Worm (Caenorhabditis elegans): Measurements from ENCODE around the gene col-115.

The col-115 gene

DNA sequence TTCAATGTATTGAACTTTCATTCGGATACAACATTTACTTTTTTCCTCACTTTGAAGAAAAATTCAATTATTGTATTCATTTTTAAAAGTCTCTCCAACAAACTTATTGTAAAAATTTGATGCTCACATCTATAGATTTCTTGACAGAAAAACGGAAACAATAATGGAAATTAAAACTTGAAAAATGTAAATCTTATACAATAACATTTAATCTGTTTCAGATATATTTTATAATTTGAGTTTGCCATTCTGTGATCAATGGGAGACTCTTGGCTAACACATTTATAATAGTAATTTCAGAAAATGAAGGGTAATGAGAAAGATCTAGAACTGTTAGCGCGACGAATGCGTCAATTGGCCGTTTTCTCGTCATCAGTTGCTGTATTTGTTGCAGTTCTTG, at the start of gene col-115:
TSS of gene col-115 (plus strand) at position 301 of the 400 bp plus-strand sequence.
- no peak for TF ChIP-seq ceh-24 (tag; optimal IDR thresholded peaks at IDR 0.05)
- no peak for TF ChIP-seq F13H6.1 (tag; optimal IDR thresholded peaks at IDR 0.05)
- no peak for TF ChIP-seq ceh-9 (tag; optimal IDR thresholded peaks at IDR 0.05)
- no peak for TF ChIP-seq rnt-1 (tag; optimal IDR thresholded peaks at IDR 0.05)
- TF ChIP-seq pha-4 (tag; optimal IDR thresholded peaks at IDR 0.05): no peak
- no peak for TF ChIP-seq ceh-45 (GFP tag; IDR thresholded peaks at IDR 0.05)
- TF ChIP-seq mec-3 (tag; optimal IDR thresholded peaks at IDR 0.05; ENCODE audit: borderline replicate concordance): no peak
- TF ChIP-seq fkh-6 (tag; optimal IDR thresholded peaks at IDR 0.05): no peak
- TF ChIP-seq sox-2 (GFP tag; IDR thresholded peaks at IDR 0.05): no peak
- TF ChIP-seq C38D4.7 (GFP tag; optimal IDR thresholded peaks at IDR 0.05): no peak

ce11 chrIV:7938834-7939233, 49.7 kb upstream of the col-115 start, which contains the start of gene F20D12.7:
F20D12.7 (minus strand) TSS chrIV:7938934.
- TF ChIP-seq lin-11 (tag; optimal IDR thresholded peaks at IDR 0.05) (no peak), ahr-1 (tag; optimal IDR thresholded peaks at IDR 0.05) (no peak), pros-1 (tag; optimal IDR thresholded peaks at IDR 0.05) (no peak), hlh-15 (tag; optimal IDR thresholded peaks at IDR 0.05) (no peak), ceh-9 (tag; optimal IDR thresholded peaks at IDR 0.05) (no peak), ceh-19 (GFP tag; optimal IDR thresholded peaks at IDR 0.05) (no peak), ceh-2 (tag; optimal IDR thresholded peaks at IDR 0.05) (no peak), nhr-232 (tag; optimal IDR thresholded peaks at IDR 0.05) (no peak), che-1 (tag; optimal IDR thresholded peaks at IDR 0.05) (no peak), pha-2 (tag; optimal IDR thresholded peaks at IDR 0.05) (no peak), gmeb-2 (tag; optimal IDR thresholded peaks at IDR 0.05) (no peak), pag-3 (tag; optimal IDR thresholded peaks at IDR 0.05; ENCODE audit: borderline replicate concordance) (no peak)

ce11 chrIV:7940919-7941318, 47.6 kb upstream of the col-115 start, which contains the start of gene exc-9:
exc-9 (minus strand) TSS chrIV:7941019.
- TF ChIP-seq unc-3 (GFP tag; conservative IDR thresholded peaks at IDR 0.05) (no peak), unc-3 (tag; optimal IDR thresholded peaks at IDR 0.05) (no peak), gmeb-2 (tag; optimal IDR thresholded peaks at IDR 0.05) (no peak), pha-2 (tag; optimal IDR thresholded peaks at IDR 0.05) (no peak), hlh-6 (tag; optimal IDR thresholded peaks at IDR 0.05) (no peak), ets-4 (tag; optimal IDR thresholded peaks at IDR 0.05) (no peak), C08G9.2 (tag; optimal IDR thresholded peaks at IDR 0.05) (no peak), ceh-34 (tag; optimal IDR thresholded peaks at IDR 0.05) (no peak), hlh-8 (tag; optimal IDR thresholded peaks at IDR 0.05) (no peak), ttx-3 (tag; optimal IDR thresholded peaks at IDR 0.05) (no peak), rnt-1 (tag; optimal IDR thresholded peaks at IDR 0.05) (no peak), K02D7.2 (tag; optimal IDR thresholded peaks at IDR 0.05) (no peak), fkh-6 (tag; optimal IDR thresholded peaks at IDR 0.05) (no peak), T23F11.4 (GFP tag; optimal IDR thresholded peaks at IDR 0.05) (no peak), nhr-11 (tag; optimal IDR thresholded peaks at IDR 0.05) (no peak), sdc-2 (tag; optimal IDR thresholded peaks at IDR 0.05) (no peak), ama-1 (optimal IDR thresholded peaks at IDR 0.05) (no peak), syd-9 (tag; optimal IDR thresholded peaks at IDR 0.05) (no peak), ztf-16 (tag; optimal IDR thresholded peaks at IDR 0.05) (no peak), C38D4.7 (GFP tag; optimal IDR thresholded peaks at IDR 0.05) (no peak), unc-42 (tag; optimal IDR thresholded peaks at IDR 0.05) (no peak)

- TF ChIP-seq ceh-34 (tag; optimal IDR thresholded peaks at IDR 0.05) (peak; percentile 27), pha-4 (tag; optimal IDR thresholded peaks at IDR 0.05) (no peak), nfya-1 (tag; optimal IDR thresholded peaks at IDR 0.05) (no peak)
Observed at ce11 chrIV:7943272-7943671, 45.2 kb upstream of the col-115 start.

All from whole organism, late embryonic.